Worm (Caenorhabditis elegans) whole organism, L1 larva: Measurements from ENCODE around the gene srd-8.

ENCODE experiments used
- egl-13 ChIP-seq: sonication (generic microtip); optimal IDR thresholded peaks from 2 replicates; lab custom pipeline; 2016; ENCODE audit warnings: missing genotype, missing genetic modification reagents, missing genetic modification characterization, missing compliant biosample characterization
- egl-27 ChIP-seq, 2 experiments: fragments of 150-350 bp in 1 of 2; sonication (generic microtip); optimal IDR thresholded peaks; 3 replicates each; lab custom pipeline; 2017 to 2018; ENCODE audit warnings: missing biosample characterization in 2 of 2, missing genetic modification characterization in 2 of 2, missing genetic modification reagents in 2 of 2
- fos-1 ChIP-seq: fragments of 150-350 bp; optimal IDR thresholded peaks from 2 replicates; lab custom pipeline; 2014; ENCODE audit warnings: missing biosample characterization, missing genetic modification characterization
- lin-13 ChIP-seq: fragments of 150-350 bp; optimal IDR thresholded peaks from 2 replicates; lab custom pipeline; 2014; ENCODE audit warnings: missing biosample characterization, missing genetic modification reagents, missing genetic modification characterization
- mdl-1 ChIP-seq, 2 experiments: fragments of 150-350 bp; optimal IDR thresholded peaks; 2 replicates each; lab custom pipeline; 2014 to 2017; ENCODE audit warnings: missing biosample characterization in 2 of 2, missing genetic modification characterization in 2 of 2, inconsistent platforms in 1 of 2
- nhr-71 ChIP-seq: sonication (generic microtip); optimal IDR thresholded peaks from 2 replicates; lab custom pipeline; 2016; ENCODE audit warnings: mild to moderate bottlenecking, missing genetic modification characterization, moderate library complexity, missing compliant biosample characterization
- sox-4 ChIP-seq: sonication (generic microtip); optimal IDR thresholded peaks from 2 replicates; lab custom pipeline; 2016; ENCODE audit warnings: missing genetic modification characterization, missing compliant biosample characterization
- sup-37 ChIP-seq: fragments of 200-800 bp; sonication (Bioruptor generic); optimal IDR thresholded peaks from 2 replicates; lab custom pipeline; 2018; ENCODE audit warnings: mild to moderate bottlenecking, missing genetic modification characterization, missing compliant biosample characterization
- unc-62 ChIP-seq: fragments of 150-350 bp; optimal IDR thresholded peaks from 2 replicates; lab custom pipeline; 2014; ENCODE audit warnings: missing biosample characterization, missing genetic modification reagents, missing genetic modification characterization
- zip-4 ChIP-seq: fragments of 200-800 bp; sonication (Bioruptor generic); optimal IDR thresholded peaks from 2 replicates; lab custom pipeline; 2018; ENCODE audit warnings: mild to moderate bottlenecking, missing genetic modification characterization, moderate library complexity, missing compliant biosample characterization
- ztf-11 ChIP-seq, 2 experiments: sonication (generic microtip); optimal IDR thresholded peaks; 2 replicates each; lab custom pipeline; 2016 to 2017; ENCODE audit warnings: missing genetic modification characterization in 2 of 2, missing biosample characterization in 1 of 2, missing compliant biosample characterization in 1 of 2

ce11 chrIV:5650761-5651332, 5.4 kb upstream of the srd-8 start:
- TF ChIP-seq nhr-71 (tag; lab: Kevin White, UChicago) (no peak), ztf-11 (tag; optimal IDR thresholded peaks at IDR 0.05; lab: Kevin White, UChicago) (no peak), unc-62 (GFP tag; lab: Kevin White, UChicago) (no peak), mdl-1 (tag; optimal IDR thresholded peaks at IDR 0.05; lab: Kevin White, UChicago) (no peak), lin-13 (GFP tag; lab: Kevin White, UChicago) (no peak), zip-4 (no peak), sup-37 (no peak), egl-27 (tag; optimal IDR thresholded peaks at IDR 0.05; lab: Kevin White, UChicago) (no peak), egl-13 (tag; lab: Kevin White, UChicago) (no peak), sox-4 (tag; lab: Kevin White, UChicago) (no peak), fos-1 (no peak)
